Fruit fly (Drosophila melanogaster) Kc167 (cell line): ENCODE measurements around the gene CG12204.

Experiments used
- Myc ChIP-seq: fragments of >200 bp; optimal IDR thresholded peaks from 2 replicates; lab custom pipeline; 2017; ENCODE audit warnings: missing external identifiers
- insv ChIP-seq: fragments of >200 bp; optimal IDR thresholded peaks from 3 replicates; lab custom pipeline; 2018; ENCODE audit warnings: missing external identifiers
- psq ChIP-seq: fragments of >200 bp; optimal IDR thresholded peaks from 2 replicates; lab custom pipeline; 2017; ENCODE audit warnings: missing external identifiers
- ttk ChIP-seq: sonication (Bioruptor generic); optimal IDR thresholded peaks from 2 replicates; lab custom pipeline; 2017; ENCODE audit warnings: missing external identifiers

- no peak for TF ChIP-seq Myc (lab: Kevin White, UChicago)
- no peak for TF ChIP-seq psq
- no peak for TF ChIP-seq ttk
- TF ChIP-seq insv (lab: Kevin White, UChicago), result no peak
These were observed 7.1 kb upstream of the CG12204 start for dm6 chrX:19501274-19501673.
